Worm (Caenorhabditis elegans): ENCODE results near the gene spp-24.

Gene spp-24

ce11 chrII:4793-5192 is 34.5 kb downstream of the spp-24 start:
- TF ChIP-seq snpc-3.4 (tag; optimal IDR thresholded peaks at IDR 0.05) = no peak
- TF ChIP-seq mxl-1 (tag; optimal IDR thresholded peaks at IDR 0.05) = no peak
- no peak for TF ChIP-seq F55B11.4 (tag; optimal IDR thresholded peaks at IDR 0.05; ENCODE audit: borderline replicate concordance, insufficient read depth)
- TF ChIP-seq chd-7 (tag; optimal IDR thresholded peaks at IDR 0.05) = no peak
- TF ChIP-seq aptf-2 (GFP tag; conservative IDR thresholded peaks at IDR 0.05) = no peak
- no peak for TF ChIP-seq unc-130 (GFP tag; optimal IDR thresholded peaks at IDR 0.05)
- TF ChIP-seq snpc-4 (GFP tag; optimal IDR thresholded peaks at IDR 0.05) = no peak
- TF ChIP-seq snpc-4 (tag; optimal IDR thresholded peaks at IDR 0.05) = no peak
- TF ChIP-seq mcd-1 (GFP tag; IDR thresholded peaks at IDR 0.05) = no peak

DNA sequence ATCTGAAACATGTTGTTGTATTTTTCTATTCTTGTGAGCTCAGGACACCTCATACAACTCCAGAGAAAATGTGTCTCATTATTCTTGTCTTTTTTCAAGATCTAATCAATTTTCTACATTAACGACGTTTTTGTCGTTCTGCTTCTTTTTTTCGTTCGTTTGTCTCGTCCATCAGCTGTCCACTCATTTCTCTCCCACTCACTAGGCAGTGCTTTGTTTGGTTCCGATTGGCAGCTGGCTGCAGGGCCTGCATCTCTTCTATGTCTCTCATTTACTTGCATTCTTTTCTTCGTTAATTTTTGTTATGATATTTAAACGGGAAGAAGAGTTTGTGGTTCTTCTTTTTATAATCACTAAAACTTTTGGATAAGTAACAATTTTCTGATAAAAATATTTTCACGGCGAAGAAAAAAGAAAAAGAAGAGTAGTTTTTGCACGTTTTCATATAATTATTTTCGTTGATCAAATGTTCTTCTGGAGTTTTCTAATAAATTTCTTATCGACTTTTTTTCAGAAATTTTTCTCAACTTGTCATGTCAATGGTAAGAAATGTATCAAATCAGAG is 37.9 kb downstream of the spp-24 start, which contains the start of gene 2L52.1:
Gene 2L52.1, plus strand, starts transcription at position 515 of the 565 bp plus-strand sequence.
- TF ChIP-seq Y56A3A.18 (GFP tag; IDR thresholded peaks at IDR 0.05) = no peak
- peak; percentile 28 for TF ChIP-seq nhr-80 (tag; optimal IDR thresholded peaks at IDR 0.05)

- TF ChIP-seq ceh-27 (GFP tag; optimal IDR thresholded peaks at IDR 0.05) = no peak
- no peak for TF ChIP-seq lin-54 (GFP tag; optimal IDR thresholded peaks at IDR 0.05)
- TF ChIP-seq unc-130 (GFP tag; optimal IDR thresholded peaks at IDR 0.05) = no peak
- TF ChIP-seq madf-10 (tag; optimal IDR thresholded peaks at IDR 0.05) = no peak
- TF ChIP-seq nfya-2 (GFP tag; IDR thresholded peaks at IDR 0.05) = no peak
- TF ChIP-seq F37B4.10 (GFP tag; IDR thresholded peaks at IDR 0.05) = no peak
- TF ChIP-seq nhr-27 (tag; optimal IDR thresholded peaks at IDR 0.05) = no peak
- TF ChIP-seq repo-1 (tag; optimal IDR thresholded peaks at IDR 0.05) = no peak
- no peak for TF ChIP-seq ztf-22 (GFP tag; optimal IDR thresholded peaks at IDR 0.05)
- no peak for TF ChIP-seq sptf-2 (GFP tag; optimal IDR thresholded peaks at IDR 0.05)
- TF ChIP-seq fkh-3 (tag; optimal IDR thresholded peaks at IDR 0.05) = no peak
- TF ChIP-seq hrde-1 (tag; optimal IDR thresholded peaks at IDR 0.05; ENCODE audit: borderline replicate concordance) = no peak
Observed at ce11 chrII:586-985, 38.8 kb downstream of the spp-24 start.

Measured in whole organism, young adult.